Worm (Caenorhabditis elegans) whole organism, L1 larva: Measurements from ENCODE around the gene F54F7.6.

ENCODE experiments used
- C04F5.9 ChIP-seq: sonication (generic microtip); optimal IDR thresholded peaks from 2 replicates; lab custom pipeline; 2016; ENCODE audit warnings: missing genetic modification characterization, missing compliant biosample characterization
- F16B12.6 ChIP-seq: fragments of 150-350 bp; optimal IDR thresholded peaks from 2 replicates; lab custom pipeline; 2014; ENCODE audit warnings: missing biosample characterization, missing genetic modification characterization
- aha-1 ChIP-seq: fragments of 150-350 bp; optimal IDR thresholded peaks from 2 replicates; lab custom pipeline; 2014; ENCODE audit warnings: missing biosample characterization, missing genetic modification characterization
- ama-1 ChIP-seq: fragments of 150-350 bp; optimal IDR thresholded peaks from 2 replicates; lab custom pipeline; 2014
- ceh-8 ChIP-seq: fragments of 200-800 bp; sonication (Bioruptor generic); optimal IDR thresholded peaks from 2 replicates; lab custom pipeline; 2018; ENCODE audit warnings: mild to moderate bottlenecking, missing genetic modification characterization, moderate library complexity, missing compliant biosample characterization
- ceh-82 ChIP-seq, 3 experiments: fragments of 150-350 bp in 1 of 3; sonication (generic microtip) in 2 of 3; optimal IDR thresholded peaks; 2 replicates each; lab custom pipeline; 2014 to 2017; ENCODE audit warnings: missing biosample characterization in 3 of 3, missing genetic modification characterization in 3 of 3
- ceh-90 ChIP-seq: sonication (generic microtip); optimal IDR thresholded peaks from 2 replicates; lab custom pipeline; 2016; ENCODE audit warnings: missing genetic modification characterization, missing compliant biosample characterization
- dsc-1 ChIP-seq: sonication (generic microtip); optimal IDR thresholded peaks from 2 replicates; lab custom pipeline; 2016; ENCODE audit warnings: mild to moderate bottlenecking, missing genetic modification characterization, missing compliant biosample characterization
- efl-1 ChIP-seq, 4 experiments: fragments of 150-350 bp; optimal IDR thresholded peaks in 3 of 4; peaks in 1 of 4; 1 replicate in 1 of 4; 2 replicates in 3 of 4; lab custom pipeline; 2014; ENCODE audit warnings: missing biosample characterization in 2 of 4, missing genetic modification characterization in 2 of 4, missing genetic modification reagents in 2 of 4
- efl-3 ChIP-seq: fragments of 200-800 bp; sonication (Bioruptor generic); optimal IDR thresholded peaks from 2 replicates; lab custom pipeline; 2018; ENCODE audit warnings: mild to moderate bottlenecking, missing genetic modification characterization, missing compliant biosample characterization
- egl-13 ChIP-seq: sonication (generic microtip); optimal IDR thresholded peaks from 2 replicates; lab custom pipeline; 2016; ENCODE audit warnings: missing genotype, missing genetic modification reagents, missing genetic modification characterization, missing compliant biosample characterization
- elt-2 ChIP-seq: sonication (generic microtip); optimal IDR thresholded peaks from 2 replicates; lab custom pipeline; 2016; ENCODE audit warnings: missing genetic modification characterization, mild to moderate bottlenecking, inconsistent platforms, missing compliant biosample characterization, missing genetic modification reagents
- elt-3 ChIP-seq, 6 experiments: fragments of 150-350 bp in 1 of 6; sonication (generic microtip); optimal IDR thresholded peaks; 2 replicates each; lab custom pipeline; 2017 to 2018; ENCODE audit warnings: missing biosample characterization in 6 of 6, missing genetic modification characterization in 6 of 6, inconsistent platforms in 1 of 6
- ets-5 ChIP-seq: fragments of 200-800 bp; sonication (Bioruptor generic); IDR thresholded peaks from 2 replicates; pipeline ENCODE4 v1.3.6; 2022; ENCODE audit warnings: missing genetic modification characterization, missing compliant biosample characterization
- fkh-10 ChIP-seq: sonication (generic microtip); optimal IDR thresholded peaks from 2 replicates; lab custom pipeline; 2017; ENCODE audit warnings: missing biosample characterization, missing genetic modification reagents, missing genetic modification characterization
- hlh-17 ChIP-seq: fragments of 200-800 bp; sonication (Bioruptor generic); optimal IDR thresholded peaks from 2 replicates; lab custom pipeline; 2018; ENCODE audit warnings: missing genetic modification characterization, mild to moderate bottlenecking, missing compliant biosample characterization, moderate library complexity, borderline replicate concordance
- hpl-2 ChIP-seq: fragments of 150-350 bp; optimal IDR thresholded peaks from 2 replicates; lab custom pipeline; 2014; ENCODE audit warnings: missing biosample characterization, missing genetic modification reagents, missing genetic modification characterization
- irx-1 ChIP-seq: sonication (generic microtip); optimal IDR thresholded peaks from 2 replicates; lab custom pipeline; 2016; ENCODE audit warnings: missing genetic modification characterization, missing compliant biosample characterization
- jun-1 ChIP-seq: fragments of 150-350 bp; optimal IDR thresholded peaks from 2 replicates; lab custom pipeline; 2014; ENCODE audit warnings: missing biosample characterization, missing genetic modification reagents, missing genetic modification characterization
- lin-14 ChIP-seq: fragments of 200-800 bp; sonication (Bioruptor generic); optimal IDR thresholded peaks from 2 replicates; lab custom pipeline; 2018; ENCODE audit warnings: mild to moderate bottlenecking, missing genetic modification characterization, moderate library complexity, missing compliant biosample characterization
- lin-35 ChIP-seq, 2 experiments: fragments of 150-350 bp; optimal IDR thresholded peaks; 2 replicates each; lab custom pipeline; 2014; ENCODE audit warnings: missing biosample characterization in 2 of 2, missing genetic modification characterization in 2 of 2, missing genetic modification reagents in 2 of 2
- lsy-2 ChIP-seq, 2 experiments: fragments of 150-350 bp; optimal IDR thresholded peaks; 2 replicates each; lab custom pipeline; 2014; ENCODE audit warnings: missing biosample characterization in 2 of 2, missing genetic modification characterization in 2 of 2
- mep-1 ChIP-seq: fragments of 150-350 bp; optimal IDR thresholded peaks from 2 replicates; lab custom pipeline; 2014; ENCODE audit warnings: missing biosample characterization, missing genetic modification characterization
- nhr-11 ChIP-seq: fragments of 150-350 bp; optimal IDR thresholded peaks from 2 replicates; lab custom pipeline; 2014; ENCODE audit warnings: missing biosample characterization, missing genetic modification characterization
- nhr-20 ChIP-seq: sonication (generic microtip); optimal IDR thresholded peaks from 2 replicates; lab custom pipeline; 2016; ENCODE audit warnings: mild to moderate bottlenecking, missing genetic modification characterization, missing compliant biosample characterization
- nhr-237 ChIP-seq: fragments of 150-350 bp; optimal IDR thresholded peaks from 2 replicates; lab custom pipeline; 2014; ENCODE audit warnings: missing biosample characterization, missing genetic modification characterization
- nhr-71 ChIP-seq: sonication (generic microtip); optimal IDR thresholded peaks from 2 replicates; lab custom pipeline; 2016; ENCODE audit warnings: mild to moderate bottlenecking, missing genetic modification characterization, moderate library complexity, missing compliant biosample characterization
- nhr-76 ChIP-seq: sonication (generic microtip); optimal IDR thresholded peaks from 2 replicates; lab custom pipeline; 2017; ENCODE audit warnings: missing biosample characterization, missing genetic modification characterization
- nhr-77 ChIP-seq: fragments of 150-350 bp; optimal IDR thresholded peaks from 2 replicates; lab custom pipeline; 2014; ENCODE audit warnings: missing biosample characterization, missing genetic modification characterization
- nhr-84 ChIP-seq: sonication (generic microtip); optimal IDR thresholded peaks from 2 replicates; lab custom pipeline; 2017; ENCODE audit warnings: missing biosample characterization, missing genetic modification characterization
- nhr-85 ChIP-seq: sonication (generic microtip); peaks from one replicate; lab custom pipeline; 2016; ENCODE audit warnings: missing genetic modification characterization, inconsistent platforms, missing compliant biosample characterization
- nhr-90 ChIP-seq: sonication (generic microtip); optimal IDR thresholded peaks from 2 replicates; lab custom pipeline; 2016; ENCODE audit warnings: mild to moderate bottlenecking, missing genetic modification characterization, missing compliant biosample characterization; ENCODE audit not compliant: poor library complexity
- rnt-1 ChIP-seq: sonication (generic microtip); optimal IDR thresholded peaks from 2 replicates; lab custom pipeline; 2016; ENCODE audit warnings: mild to moderate bottlenecking, missing genetic modification characterization, moderate library complexity, missing compliant biosample characterization
- skn-1 ChIP-seq: fragments of 150-350 bp; optimal IDR thresholded peaks from 2 replicates; lab custom pipeline; 2014; ENCODE audit warnings: missing biosample characterization, missing genetic modification characterization
- snpc-4 ChIP-seq: fragments of 150-350 bp; optimal IDR thresholded peaks from 2 replicates; lab custom pipeline; 2014; ENCODE audit warnings: missing biosample characterization, missing genetic modification characterization
- snu-23 ChIP-seq: sonication (generic microtip); optimal IDR thresholded peaks from 2 replicates; lab custom pipeline; 2016; ENCODE audit warnings: missing genetic modification characterization, missing compliant biosample characterization
- sox-4 ChIP-seq: sonication (generic microtip); optimal IDR thresholded peaks from 2 replicates; lab custom pipeline; 2016; ENCODE audit warnings: missing genetic modification characterization, missing compliant biosample characterization
- sptf-1 ChIP-seq: fragments of 150-350 bp; optimal IDR thresholded peaks from 2 replicates; lab custom pipeline; 2014; ENCODE audit warnings: missing biosample characterization, missing genetic modification characterization
- sup-37 ChIP-seq: fragments of 200-800 bp; sonication (Bioruptor generic); optimal IDR thresholded peaks from 2 replicates; lab custom pipeline; 2018; ENCODE audit warnings: mild to moderate bottlenecking, missing genetic modification characterization, missing compliant biosample characterization
- tbx-2 ChIP-seq: sonication (generic microtip); optimal IDR thresholded peaks from 2 replicates; lab custom pipeline; 2016; ENCODE audit warnings: missing genetic modification characterization, missing compliant biosample characterization
- unc-130 ChIP-seq: fragments of 150-350 bp; optimal IDR thresholded peaks from 2 replicates; lab custom pipeline; 2017; ENCODE audit warnings: missing biosample characterization, missing genetic modification characterization, inconsistent platforms
- xbp-1 ChIP-seq: sonication (generic microtip); optimal IDR thresholded peaks from 2 replicates; lab custom pipeline; 2016; ENCODE audit warnings: missing genetic modification characterization, missing compliant biosample characterization
- zag-1 ChIP-seq: fragments of 150-350 bp; optimal IDR thresholded peaks from 2 replicates; lab custom pipeline; 2014; ENCODE audit warnings: missing biosample characterization, missing genetic modification characterization
- ztf-11 ChIP-seq, 2 experiments: sonication (generic microtip); optimal IDR thresholded peaks; 2 replicates each; lab custom pipeline; 2016 to 2017; ENCODE audit warnings: missing genetic modification characterization in 2 of 2, missing biosample characterization in 1 of 2, missing compliant biosample characterization in 1 of 2

F54F7.6 gene

DNA sequence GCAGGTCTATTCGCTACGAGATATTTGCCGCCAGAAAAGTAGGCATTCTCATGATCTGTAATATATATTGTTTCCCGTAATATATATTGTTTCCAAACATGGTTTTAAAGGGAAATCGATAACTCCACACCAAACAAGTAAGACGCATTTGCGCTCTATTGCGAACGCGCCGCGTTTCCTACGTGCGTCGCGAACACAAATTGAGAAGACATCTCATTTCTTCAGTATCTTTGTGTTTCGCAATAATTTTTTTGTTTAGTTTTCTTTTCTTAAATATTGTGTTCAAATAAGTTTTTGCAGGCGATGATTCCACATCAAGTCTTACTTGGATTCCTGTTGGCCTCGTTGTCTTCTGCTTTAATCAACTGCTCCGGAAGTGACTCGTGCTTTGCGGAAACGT is at the start of gene F54F7.6:
Gene F54F7.6, plus strand, starts transcription at position 301 of the 400 bp plus-strand sequence.
- TF ChIP-seq nhr-11 (tag; lab: Kevin White, UChicago) (no peak), ceh-90 (no peak), C04F5.9 (tag; lab: Kevin White, UChicago) (no peak), dsc-1 (tag; lab: Kevin White, UChicago) (no peak), nhr-90 (tag; lab: Kevin White, UChicago) (no peak)

DNA sequence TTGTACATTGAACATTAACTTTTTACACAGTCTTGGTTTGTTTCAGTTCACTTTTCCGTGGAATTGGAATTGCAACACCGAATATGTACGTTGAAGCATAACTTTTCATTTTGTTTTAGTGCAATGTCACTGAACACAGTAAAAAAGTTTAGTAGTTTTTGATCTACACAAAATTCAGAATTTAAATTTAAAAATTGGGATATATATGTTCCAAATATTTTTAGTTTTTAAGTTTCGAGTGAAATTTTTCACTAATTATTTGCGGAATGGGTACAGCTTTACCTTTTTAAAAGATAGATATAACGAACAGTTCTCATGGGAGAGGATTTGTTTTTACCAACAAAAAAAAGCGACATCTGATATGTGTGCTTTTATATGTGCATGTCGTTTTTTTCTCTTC is 48.4 kb upstream of the F54F7.6 start:
- TF ChIP-seq ceh-82 (tag; optimal IDR thresholded peaks at IDR 0.05; lab: Kevin White, UChicago) (no peak), ama-1 (no peak), ztf-11 (tag; optimal IDR thresholded peaks at IDR 0.05; lab: Kevin White, UChicago) (no peak), hpl-2 (GFP tag; lab: Kevin White, UChicago) (no peak), efl-3 (GFP tag; lab: Kevin White, UChicago) (no peak), hlh-17 (GFP tag; lab: Kevin White, UChicago) (no peak), tbx-2 (tag; lab: Kevin White, UChicago) (no peak), nhr-76 (tag; lab: Kevin White, UChicago) (no peak), fkh-10 (GFP tag; lab: Kevin White, UChicago) (no peak), zag-1 (no peak), nhr-237 (tag; lab: Kevin White, UChicago) (no peak), nhr-77 (tag; lab: Kevin White, UChicago) (no peak), lsy-2 (tag; optimal IDR thresholded peaks at IDR 0.05; lab: Kevin White, UChicago) (no peak), nhr-84 (tag; lab: Kevin White, UChicago) (no peak), snpc-4 (tag; lab: Kevin White, UChicago) (no peak)

DNA sequence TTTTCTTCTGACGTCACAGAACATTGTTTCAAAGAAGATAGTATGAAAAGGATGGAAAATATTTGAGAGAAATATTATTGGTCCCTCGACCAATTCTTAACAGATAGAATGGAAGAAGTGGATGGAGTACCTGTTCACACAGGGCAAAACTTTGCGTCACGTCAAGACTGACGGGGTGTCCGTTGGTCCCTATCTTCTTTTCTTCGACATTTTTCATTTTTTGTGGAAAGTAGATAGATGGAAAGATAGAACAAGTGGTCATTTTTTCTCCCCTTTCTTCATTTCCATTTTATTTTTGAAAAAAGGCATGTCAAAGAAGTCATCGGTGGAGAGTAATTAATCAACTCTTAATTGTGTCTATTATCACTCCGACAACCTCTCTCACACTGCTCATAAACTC is 46.5 kb upstream of the F54F7.6 start:
- no peak for TF ChIP-seq ets-5 (GFP tag; lab: Robert Waterston, UW)
- TF ChIP-seq sptf-1 (tag; lab: Kevin White, UChicago): no peak
- no peak for TF ChIP-seq nhr-85
- no peak for TF ChIP-seq skn-1
- TF ChIP-seq nhr-84 (tag; lab: Kevin White, UChicago): no peak
- TF ChIP-seq lin-14: peak; percentile 75
- TF ChIP-seq rnt-1: peak; percentile 25
- no peak for TF ChIP-seq nhr-76 (tag; lab: Kevin White, UChicago)
- no peak for TF ChIP-seq efl-1 (optimal IDR thresholded peaks at IDR 0.05; lab: Kevin White, UChicago)
- TF ChIP-seq efl-1 (GFP tag; optimal IDR thresholded peaks at IDR 0.05 in 1 of 2; lab: Kevin White, UChicago): no peak
- no peak for TF ChIP-seq sox-4 (tag; lab: Kevin White, UChicago)
- TF ChIP-seq nhr-71 (tag; lab: Kevin White, UChicago): peak; percentile 66
- peak; percentile 1 for TF ChIP-seq snu-23 (GFP tag; lab: Kevin White, UChicago)
- TF ChIP-seq ztf-11 (tag; optimal IDR thresholded peaks at IDR 0.05; lab: Kevin White, UChicago): no peak
- TF ChIP-seq unc-130 (tag; lab: Kevin White, UChicago): peak; percentile 4
- no peak for TF ChIP-seq nhr-90 (tag; lab: Kevin White, UChicago)
- TF ChIP-seq sup-37: no peak
- TF ChIP-seq fkh-10 (GFP tag; lab: Kevin White, UChicago): no peak
- TF ChIP-seq nhr-20: no peak
- no peak for TF ChIP-seq snpc-4 (tag; lab: Kevin White, UChicago)
- no peak for TF ChIP-seq xbp-1 (tag; lab: Kevin White, UChicago)
- TF ChIP-seq irx-1: no peak
- TF ChIP-seq lin-35 (GFP tag; optimal IDR thresholded peaks at IDR 0.05; lab: Kevin White, UChicago): no peak
- TF ChIP-seq ama-1: no peak

- TF ChIP-seq sox-4 (tag; lab: Kevin White, UChicago) (no peak), lin-14 (peak; percentile 51), ceh-8 (no peak), zag-1 (no peak), rnt-1 (peak; percentile 64), elt-3 (tag; optimal IDR thresholded peaks at IDR 0.05; lab: Kevin White, UChicago) (no peak), skn-1 (no peak), dsc-1 (tag; lab: Kevin White, UChicago) (no peak), ama-1 (no peak), egl-13 (tag; lab: Kevin White, UChicago) (no peak), elt-2 (tag; lab: Kevin White, UChicago) (no peak), snpc-4 (tag; lab: Kevin White, UChicago) (no peak), mep-1 (tag; lab: Kevin White, UChicago) (no peak), tbx-2 (tag; lab: Kevin White, UChicago) (no peak), F16B12.6 (no peak), jun-1 (tag; lab: Kevin White, UChicago) (no peak), xbp-1 (tag; lab: Kevin White, UChicago) (no peak), aha-1 (tag; lab: Kevin White, UChicago) (no peak), nhr-71 (tag; lab: Kevin White, UChicago) (peak; percentile 9)
Measured at ce11 chrX:11821159-11821720, 43.9 kb upstream of the F54F7.6 start.
